Worm (Caenorhabditis elegans) whole organism, L4/young adult: ENCODE data around the gene F53A3.7.

ENCODE experiments used
- W03F9.2 ChIP-seq: fragments of 150-350 bp; optimal IDR thresholded peaks from 2 replicates; lab custom pipeline; 2014; ENCODE audit warnings: missing biosample characterization, missing genetic modification characterization
- dao-5 ChIP-seq: sonication (generic microtip); optimal IDR thresholded peaks from 2 replicates; lab custom pipeline; 2016; ENCODE audit warnings: missing genotype, missing genetic modification characterization, moderate library complexity, missing compliant biosample characterization
- him-1 ChIP-seq: sonication (generic microtip); optimal IDR thresholded peaks from 2 replicates; lab custom pipeline; 2016; ENCODE audit warnings: missing genotype, missing genetic modification reagents, missing genetic modification characterization, missing compliant biosample characterization

DNA sequence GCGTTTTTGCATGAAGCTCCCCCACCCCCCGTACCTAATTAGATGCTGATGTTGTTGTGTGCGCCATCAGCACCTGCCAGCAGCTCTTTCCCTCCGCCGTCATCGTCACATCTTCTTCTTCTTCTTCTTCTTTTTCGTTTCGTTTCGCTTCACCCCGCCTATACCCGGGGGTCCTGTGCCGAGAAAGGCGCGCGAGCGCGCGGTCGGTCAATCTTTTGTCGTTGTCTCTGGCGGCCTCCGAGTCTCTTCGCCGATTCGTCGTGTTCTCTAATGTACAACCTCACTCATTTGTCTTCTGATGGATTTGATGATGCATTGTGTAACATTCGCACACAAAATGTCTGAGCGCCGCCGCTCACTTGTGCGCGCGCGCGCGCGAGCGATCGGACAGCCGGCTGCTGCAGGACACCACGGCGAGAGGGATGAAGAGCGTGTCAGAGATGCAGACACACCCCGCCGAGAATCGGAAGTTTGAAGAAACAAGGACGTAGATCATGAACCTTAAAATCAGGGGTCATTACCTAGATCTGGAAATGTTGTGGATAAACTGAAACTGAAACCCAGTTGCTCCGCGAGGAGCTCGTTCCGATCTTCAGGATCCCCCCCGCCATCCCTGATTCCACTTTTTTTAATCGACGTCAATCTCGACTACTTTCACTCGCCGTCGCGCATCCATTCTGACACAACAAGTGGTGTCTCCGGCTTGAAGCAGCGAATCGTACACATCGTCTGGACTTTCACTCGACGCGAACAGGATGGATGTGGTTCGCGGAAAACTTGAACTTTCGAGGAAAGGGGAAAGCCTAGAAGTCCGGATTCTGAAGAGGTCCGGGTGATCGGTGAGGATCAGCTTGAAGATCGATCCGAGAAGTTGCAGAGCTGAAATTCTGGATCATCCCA, 27.7 kb upstream of the F53A3.7 start:
- TF ChIP-seq him-1 (tag; lab: Kevin White, UChicago), result peak; percentile 72
- TF ChIP-seq W03F9.2 (tag; lab: Kevin White, UChicago), result no peak
- TF ChIP-seq dao-5 (tag; lab: Kevin White, UChicago), result no peak
